Worm (Caenorhabditis elegans): ENCODE measurements around the gene C50B8.4.

ce11 chrV:13593083-13593482, 21.3 kb downstream of the C50B8.4 start, which contains the start of gene F53F4.4:
- TF ChIP-seq dve-1 (tag; optimal IDR thresholded peaks at IDR 0.05), result no peak
- no peak for TF ChIP-seq pha-4 (tag; optimal IDR thresholded peaks at IDR 0.05)
- no peak for TF ChIP-seq odd-2 (tag; optimal IDR thresholded peaks at IDR 0.05)
- no peak for TF ChIP-seq rnt-1 (tag; optimal IDR thresholded peaks at IDR 0.05)
- no peak for TF ChIP-seq ztf-16 (tag; optimal IDR thresholded peaks at IDR 0.05)
- no peak for TF ChIP-seq hlh-13 (GFP tag; optimal IDR thresholded peaks at IDR 0.05)
- no peak for TF ChIP-seq dmd-4 (tag; optimal IDR thresholded peaks at IDR 0.05; ENCODE audit: borderline replicate concordance)
- no peak for TF ChIP-seq ceh-45 (GFP tag; IDR thresholded peaks at IDR 0.05)
- no peak for TF ChIP-seq ama-1 (optimal IDR thresholded peaks at IDR 0.05)
- no peak for TF ChIP-seq madf-2 (tag; optimal IDR thresholded peaks at IDR 0.05)

Measured in whole organism, late embryonic.